Worm (Caenorhabditis elegans) whole organism, L4 larva: ENCODE results near the gene obr-1.

Source experiments
- F10B5.3 ChIP-seq: sonication (generic microtip); optimal IDR thresholded peaks from 2 replicates; lab custom pipeline; 2016; ENCODE audit warnings: mild to moderate bottlenecking, missing genetic modification characterization, missing compliant biosample characterization
- F37D6.2 ChIP-seq: sonication (generic microtip); optimal IDR thresholded peaks from 2 replicates; lab custom pipeline; 2016; ENCODE audit warnings: mild to moderate bottlenecking, missing genetic modification characterization, missing compliant biosample characterization
- F49E8.2 ChIP-seq: sonication (generic microtip); optimal IDR thresholded peaks from 2 replicates; lab custom pipeline; 2016; ENCODE audit warnings: missing compliant biosample characterization, mild to moderate bottlenecking, missing genetic modification characterization, borderline replicate concordance
- R02D3.7 ChIP-seq: fragments of 150-350 bp; sonication (generic microtip); optimal IDR thresholded peaks from 3 replicates; lab custom pipeline; 2014; ENCODE audit warnings: missing biosample characterization, missing genetic modification characterization
- T26A8.4 ChIP-seq: fragments of 200-800 bp; sonication (Bioruptor generic); IDR thresholded peaks from 2 replicates; pipeline ENCODE4 v1.3.6; 2022; ENCODE audit warnings: missing genetic modification characterization, missing compliant biosample characterization
- Y105C5A.15 ChIP-seq: fragments of 200-800 bp; sonication (Bioruptor generic); IDR thresholded peaks from 2 replicates; pipeline ENCODE4 v1.3.6; 2022; ENCODE audit warnings: missing genetic modification characterization, missing compliant biosample characterization
- Y48G9A.11 ChIP-seq: fragments of 200-800 bp; sonication (Bioruptor generic); IDR thresholded peaks from 2 replicates; pipeline ENCODE4 v1.3.6; 2022; ENCODE audit warnings: missing genetic modification reagents, missing genetic modification characterization, missing compliant biosample characterization
- Y5F2A.4 ChIP-seq: fragments of 200-800 bp; sonication (Bioruptor generic); optimal IDR thresholded peaks from 2 replicates; lab custom pipeline; 2018; ENCODE audit warnings: mild to moderate bottlenecking, missing genetic modification characterization, missing compliant biosample characterization
- Y75B8A.6 ChIP-seq: fragments of 200-800 bp; sonication (Bioruptor generic); IDR thresholded peaks from 2 replicates; pipeline ENCODE4 v1.3.6; 2022; ENCODE audit warnings: missing genetic modification reagents, missing genetic modification characterization, missing compliant biosample characterization
- ZK337.2 ChIP-seq: fragments of 200-800 bp; sonication (Bioruptor generic); IDR thresholded peaks from 2 replicates; pipeline ENCODE4 v1.3.6; 2022; ENCODE audit warnings: missing genetic modification reagents, missing genetic modification characterization, missing compliant biosample characterization
- aha-1 ChIP-seq: fragments of 150-350 bp; peaks from one replicate; lab custom pipeline; 2014; ENCODE audit warnings: missing biosample characterization, missing genetic modification characterization
- ceh-32 ChIP-seq: sonication (generic microtip); optimal IDR thresholded peaks from 2 replicates; lab custom pipeline; 2016; ENCODE audit warnings: mild to moderate bottlenecking, missing genetic modification characterization, missing compliant biosample characterization; ENCODE audit not compliant: poor library complexity
- ceh-44 ChIP-seq: fragments of 200-800 bp; sonication (Bioruptor generic); IDR thresholded peaks from 2 replicates; pipeline ENCODE4 v1.3.6; 2022; ENCODE audit warnings: missing genetic modification reagents, missing genetic modification characterization, missing compliant biosample characterization
- ctbp-1 ChIP-seq: fragments of 200-800 bp; sonication (Bioruptor generic); IDR thresholded peaks from 2 replicates; pipeline ENCODE4 v1.3.6; 2022; ENCODE audit warnings: missing genetic modification reagents, missing genetic modification characterization, missing compliant biosample characterization
- daf-16 ChIP-seq, 3 experiments: sonication (generic microtip); optimal IDR thresholded peaks; 2 replicates each; lab custom pipeline; 2016 to 2017; ENCODE audit warnings: missing genetic modification characterization in 3 of 3, missing genetic modification reagents in 3 of 3, mild to moderate bottlenecking in 2 of 3, missing compliant biosample characterization in 2 of 3, missing biosample characterization in 1 of 3, moderate library complexity in 1 of 3
- daf-19 ChIP-seq: fragments of 200-800 bp; sonication (Bioruptor generic); conservative IDR thresholded peaks from 2 replicates; pipeline ENCODE4 v1.3.6; 2022; ENCODE audit warnings: missing genetic modification characterization, missing compliant biosample characterization
- daf-8 ChIP-seq: fragments of 200-800 bp; sonication (Bioruptor generic); IDR thresholded peaks from 2 replicates; pipeline ENCODE4 v1.3.6; 2022; ENCODE audit warnings: missing genetic modification characterization, missing compliant biosample characterization
- dmd-6 ChIP-seq: fragments of 200-800 bp; sonication (Bioruptor generic); IDR thresholded peaks from 2 replicates; pipeline ENCODE4 v1.3.6; 2022; ENCODE audit warnings: missing genetic modification reagents, missing genetic modification characterization, missing compliant biosample characterization
- dmd-8 ChIP-seq: fragments of 200-800 bp; sonication (Bioruptor generic); IDR thresholded peaks from 2 replicates; pipeline ENCODE4 v1.3.6; 2022; ENCODE audit warnings: missing genetic modification characterization, missing compliant biosample characterization
- dpl-1 ChIP-seq: fragments of 150-350 bp; optimal IDR thresholded peaks from 2 replicates; lab custom pipeline; 2014; ENCODE audit warnings: missing biosample characterization, missing genetic modification reagents, missing genetic modification characterization
- dve-1 ChIP-seq: sonication (generic microtip); optimal IDR thresholded peaks from 2 replicates; lab custom pipeline; 2017; ENCODE audit warnings: antibody characterized with exemption, mild to moderate bottlenecking, missing genetic modification characterization, missing compliant biosample characterization; ENCODE audit not compliant: insufficient read depth
- egl-27 ChIP-seq: sonication (generic microtip); optimal IDR thresholded peaks from 3 replicates; lab custom pipeline; 2017; ENCODE audit warnings: missing biosample characterization, missing genetic modification reagents, missing genetic modification characterization
- egl-43 ChIP-seq: fragments of 200-800 bp; sonication (Bioruptor generic); IDR thresholded peaks from 2 replicates; pipeline ENCODE4 v1.3.6; 2022; ENCODE audit warnings: missing genetic modification reagents, missing genetic modification characterization, missing compliant biosample characterization
- hlh-11 ChIP-seq: fragments of 200-800 bp; sonication (Bioruptor generic); optimal IDR thresholded peaks from 2 replicates; lab custom pipeline; 2018; ENCODE audit warnings: mild to moderate bottlenecking, missing genetic modification characterization, missing compliant biosample characterization
- jun-1 ChIP-seq: fragments of 150-350 bp; optimal IDR thresholded peaks from 2 replicates; lab custom pipeline; 2014; ENCODE audit warnings: missing biosample characterization, missing genetic modification reagents, missing genetic modification characterization
- lim-7 ChIP-seq: fragments of 200-800 bp; sonication (Bioruptor generic); IDR thresholded peaks from 2 replicates; pipeline ENCODE4 v1.3.6; 2022; ENCODE audit warnings: missing genetic modification characterization, missing compliant biosample characterization
- lin-13 ChIP-seq: fragments of 150-350 bp; optimal IDR thresholded peaks from 2 replicates; lab custom pipeline; 2014; ENCODE audit warnings: missing biosample characterization, missing genetic modification reagents, missing genetic modification characterization
- lin-15B ChIP-seq: fragments of 150-350 bp; sonication (generic microtip); optimal IDR thresholded peaks from 3 replicates; lab custom pipeline; 2014; ENCODE audit warnings: missing biosample characterization, missing genetic modification characterization
- lin-39 ChIP-seq: fragments of 150-350 bp; optimal IDR thresholded peaks from 2 replicates; lab custom pipeline; 2014; ENCODE audit warnings: missing biosample characterization, missing genetic modification reagents, missing genetic modification characterization
- lir-3 ChIP-seq: sonication (generic microtip); optimal IDR thresholded peaks from 2 replicates; lab custom pipeline; 2016; ENCODE audit warnings: mild to moderate bottlenecking, missing genetic modification characterization, missing compliant biosample characterization
- mdl-1 ChIP-seq, 2 experiments: fragments of 150-350 bp in 1 of 2; sonication (generic microtip) in 1 of 2; optimal IDR thresholded peaks; 2 replicates each; lab custom pipeline; 2014 to 2017; ENCODE audit warnings: missing biosample characterization in 2 of 2, missing genetic modification characterization in 2 of 2
- mes-2 ChIP-seq: sonication (generic microtip); optimal IDR thresholded peaks from 2 replicates; lab custom pipeline; 2016; ENCODE audit warnings: missing genotype, mild to moderate bottlenecking, missing genetic modification characterization, missing compliant biosample characterization; ENCODE audit not compliant: poor library complexity, severe bottlenecking
- nhr-10 ChIP-seq: fragments of 150-350 bp; optimal IDR thresholded peaks from 2 replicates; lab custom pipeline; 2014; ENCODE audit warnings: missing biosample characterization, missing genetic modification characterization
- nhr-11 ChIP-seq: fragments of 150-350 bp; optimal IDR thresholded peaks from 2 replicates; lab custom pipeline; 2014; ENCODE audit warnings: missing biosample characterization, missing genetic modification characterization
- nhr-28 ChIP-seq: fragments of 150-350 bp; optimal IDR thresholded peaks from 2 replicates; lab custom pipeline; 2014; ENCODE audit warnings: missing biosample characterization, missing genetic modification characterization
- pqm-1 ChIP-seq: sonication (generic microtip); optimal IDR thresholded peaks from 2 replicates; lab custom pipeline; 2017; ENCODE audit warnings: missing biosample characterization, missing genetic modification characterization
- rbr-2 ChIP-seq: sonication (generic microtip); optimal IDR thresholded peaks from 2 replicates; lab custom pipeline; 2016; ENCODE audit warnings: missing genotype, missing genetic modification characterization, missing compliant biosample characterization
- sdz-12 ChIP-seq: fragments of 200-800 bp; sonication (Bioruptor generic); optimal IDR thresholded peaks from 2 replicates; lab custom pipeline; 2018; ENCODE audit warnings: mild to moderate bottlenecking, missing genetic modification characterization, missing compliant biosample characterization
- tra-1 ChIP-seq: fragments of 200-800 bp; sonication (Bioruptor generic); IDR thresholded peaks from 2 replicates; pipeline ENCODE4 v1.3.6; 2022; ENCODE audit warnings: missing genetic modification reagents, missing genetic modification characterization, missing compliant biosample characterization
- unc-130 ChIP-seq: sonication (generic microtip); optimal IDR thresholded peaks from 2 replicates; lab custom pipeline; 2016; ENCODE audit warnings: missing genetic modification reagents, missing genetic modification characterization, missing compliant biosample characterization
- unc-62 ChIP-seq, 3 experiments: fragments of 150-350 bp in 1 of 3; sonication (generic microtip); optimal IDR thresholded peaks in 2 of 3; peaks in 1 of 3; 1 replicate in 1 of 3; 2 replicates in 2 of 3; lab custom pipeline; 2014 to 2017; ENCODE audit warnings: missing biosample characterization in 3 of 3, missing genetic modification characterization in 3 of 3, missing genetic modification reagents in 3 of 3, missing genotype in 1 of 3
- vab-7 ChIP-seq: fragments of 200-800 bp; sonication (Bioruptor generic); IDR thresholded peaks from 2 replicates; pipeline ENCODE4 v1.3.6; 2022; ENCODE audit warnings: missing genetic modification reagents, missing genetic modification characterization, missing compliant biosample characterization
- zag-1 ChIP-seq: fragments of 150-350 bp; optimal IDR thresholded peaks from 2 replicates; lab custom pipeline; 2014; ENCODE audit warnings: missing biosample characterization, missing genetic modification characterization
- zfp-3 ChIP-seq: fragments of 200-800 bp; sonication (Bioruptor generic); conservative IDR thresholded peaks from 2 replicates; pipeline ENCODE4 v1.3.6; 2022; ENCODE audit warnings: missing genetic modification reagents, missing genetic modification characterization, missing compliant biosample characterization
- zip-2 ChIP-seq: fragments of 150-350 bp; optimal IDR thresholded peaks from 2 replicates; lab custom pipeline; 2014; ENCODE audit warnings: missing biosample characterization, missing genetic modification characterization
- ztf-11 ChIP-seq: fragments of 150-350 bp; optimal IDR thresholded peaks from 2 replicates; lab custom pipeline; 2014; ENCODE audit warnings: missing biosample characterization, missing genetic modification characterization
- ztf-7 ChIP-seq: fragments of 150-350 bp; optimal IDR thresholded peaks from 2 replicates; lab custom pipeline; 2014; ENCODE audit warnings: missing biosample characterization, missing genetic modification characterization

obr-1 gene

ce11 chrIII:11243421-11243820 is 27.3 kb downstream of the obr-1 start (continued):
- TF ChIP-seq dmd-8 (GFP tag; lab: Robert Waterston, UW) = no peak
- no peak for TF ChIP-seq nhr-10 (tag; lab: Kevin White, UChicago)
- TF ChIP-seq daf-8 = no peak
- no peak for TF ChIP-seq zfp-3 (GFP tag; lab: Robert Waterston, UW)
- TF ChIP-seq lin-13 = peak; percentile 29
- TF ChIP-seq nhr-28 (tag; lab: Kevin White, UChicago) = peak; percentile 88
- TF ChIP-seq jun-1 (tag; lab: Kevin White, UChicago) = no peak
- TF ChIP-seq hlh-11 (tag; lab: Kevin White, UChicago) = peak; percentile 89
- TF ChIP-seq Y75B8A.6 (GFP tag; lab: Robert Waterston, UW) = no peak
- peak; percentile 35 for TF ChIP-seq pqm-1 (tag; lab: Kevin White, UChicago)
- no peak for TF ChIP-seq lin-15B (tag; lab: Kevin White, UChicago)
- TF ChIP-seq ceh-44 = no peak
- TF ChIP-seq tra-1 (GFP tag; lab: Robert Waterston, UW) = 0 out of 2 replicates have a peak, but pooled peaks have one; percentile 47
- no peak for TF ChIP-seq egl-43 (GFP tag; lab: Robert Waterston, UW)
- TF ChIP-seq rbr-2 = peak; percentile 46
- no peak for TF ChIP-seq Y48G9A.11 (GFP tag; lab: Robert Waterston, UW)
- TF ChIP-seq ztf-7 (tag; lab: Kevin White, UChicago) = peak; percentile 6
- no peak for TF ChIP-seq Y105C5A.15 (GFP tag; lab: Robert Waterston, UW)
- TF ChIP-seq lim-7 (GFP tag; lab: Robert Waterston, UW) = no peak

ce11 chrIII:11241583-11242187 is 29.0 kb downstream of the obr-1 start:
- no peak for TF ChIP-seq mdl-1 (tag; optimal IDR thresholded peaks at IDR 0.05; lab: Kevin White, UChicago)
- TF ChIP-seq nhr-28 (tag; lab: Kevin White, UChicago) = peak; percentile 96
- TF ChIP-seq pqm-1 (tag; lab: Kevin White, UChicago) = peak; percentile 89
- no peak for TF ChIP-seq lin-39 (tag; lab: Kevin White, UChicago)
- TF ChIP-seq egl-43 (GFP tag; lab: Robert Waterston, UW) = no peak
- TF ChIP-seq zag-1 (tag; lab: Kevin White, UChicago) = no peak
- TF ChIP-seq daf-16 (GFP tag; optimal IDR thresholded peaks at IDR 0.05; lab: Kevin White, UChicago) = no peak
- peak; percentile 21 for TF ChIP-seq daf-16 (tag; optimal IDR thresholded peaks at IDR 0.05; lab: Kevin White, UChicago)
- TF ChIP-seq dpl-1 = no peak
- TF ChIP-seq zip-2 (tag; lab: Kevin White, UChicago) = no peak
- no peak for TF ChIP-seq F10B5.3 (tag; lab: Kevin White, UChicago)
- TF ChIP-seq lir-3 (tag; lab: Kevin White, UChicago) = no peak
- no peak for TF ChIP-seq ztf-11 (tag; lab: Kevin White, UChicago)
- no peak for TF ChIP-seq vab-7 (GFP tag; lab: Robert Waterston, UW)
- TF ChIP-seq dmd-6 (GFP tag; lab: Robert Waterston, UW) = peak; percentile 38; the same call in 1 of the 2 replicates
- TF ChIP-seq F37D6.2 (tag; lab: Kevin White, UChicago) = no peak
- no peak for TF ChIP-seq R02D3.7 (tag; lab: Kevin White, UChicago)
- no peak for TF ChIP-seq unc-130 (GFP tag; lab: Kevin White, UChicago)
- no peak for TF ChIP-seq daf-19 (GFP tag; lab: Robert Waterston, UW)
- TF ChIP-seq T26A8.4 (GFP tag; lab: Robert Waterston, UW) = no peak
- TF ChIP-seq tra-1 (GFP tag; lab: Robert Waterston, UW) = no peak
- no peak for TF ChIP-seq lin-13
- TF ChIP-seq dve-1 = peak; percentile 3
- no peak for TF ChIP-seq Y105C5A.15 (GFP tag; lab: Robert Waterston, UW)
- no peak for TF ChIP-seq egl-27 (tag; lab: Kevin White, UChicago)
- no peak for TF ChIP-seq F49E8.2 (tag; lab: Kevin White, UChicago)
- no peak for TF ChIP-seq Y5F2A.4 (GFP tag; lab: Kevin White, UChicago)
- no peak for TF ChIP-seq daf-8
- TF ChIP-seq nhr-11 = no peak
- no peak for TF ChIP-seq ctbp-1 (GFP tag; lab: Robert Waterston, UW)
- peak in 1 of 2 experiments; percentile 54 for TF ChIP-seq unc-62 (GFP tag; optimal IDR thresholded peaks at IDR 0.05 in 1 of 2; lab: Kevin White, UChicago)
- TF ChIP-seq unc-62 (tag; optimal IDR thresholded peaks at IDR 0.05; lab: Kevin White, UChicago) = no peak
- TF ChIP-seq ZK337.2 (GFP tag; lab: Robert Waterston, UW) = no peak
- TF ChIP-seq lim-7 (GFP tag; lab: Robert Waterston, UW) = no peak
- TF ChIP-seq lin-15B (tag; lab: Kevin White, UChicago) = no peak
- peak; percentile 46 for TF ChIP-seq hlh-11 (tag; lab: Kevin White, UChicago)
- no peak for TF ChIP-seq ceh-32 (tag; lab: Kevin White, UChicago)
- TF ChIP-seq aha-1 (tag; lab: Kevin White, UChicago) = peak; percentile 69
- TF ChIP-seq mes-2 (tag; lab: Kevin White, UChicago) = no peak
- TF ChIP-seq sdz-12 (GFP tag; lab: Kevin White, UChicago) = no peak
